Fruit fly (Drosophila melanogaster): ENCODE data around the gene sip2.

sip2 gene

dm6 chr2L:6956725-6957124 is 7.1 kb downstream of the sip2 start, which contains the start of the genes CG13775 and CG3430:
Gene CG13775 (minus strand): TSS chr2L:6956950.
Gene CG3430 (plus strand): TSS chr2L:6957008.
- peak; percentile 2 for TF ChIP-seq CG9437 (GFP tag; optimal IDR thresholded peaks at IDR 0.05)
- TF ChIP-seq Eip74EF (GFP tag; optimal IDR thresholded peaks at IDR 0.05), result no peak
- TF ChIP-seq Camta (GFP tag; optimal IDR thresholded peaks at IDR 0.05), result peak; percentile 25
- TF ChIP-seq Atf6 (GFP tag; IDR thresholded peaks at IDR 0.05), result no peak
- peak; percentile 40 for TF ChIP-seq dm (GFP tag; optimal IDR thresholded peaks at IDR 0.05)
- TF ChIP-seq CG11695 (GFP tag; IDR thresholded peaks at IDR 0.05), result no peak
- TF ChIP-seq btn (GFP tag; optimal IDR thresholded peaks at IDR 0.05), result no peak
- TF ChIP-seq CG30020 (tag; optimal IDR thresholded peaks at IDR 0.05), result peak; percentile 17
- 0 out of 3 replicates have a peak, but pooled peaks have one; percentile 44 for TF ChIP-seq hb (GFP tag; IDR thresholded peaks at IDR 0.05; ENCODE audit: partially characterized antibody)
- peak; percentile 83 for TF ChIP-seq E2f1 (GFP tag; IDR thresholded peaks at IDR 0.05)
- TF ChIP-seq CG33213 (GFP tag; optimal IDR thresholded peaks at IDR 0.05), result peak; percentile 7
- peak; percentile 33 for TF ChIP-seq CG15479 (GFP tag; optimal IDR thresholded peaks at IDR 0.05)
- peak; percentile 17 for TF ChIP-seq CG17912 (GFP tag; optimal IDR thresholded peaks at IDR 0.05)
- no peak for TF ChIP-seq Atf-2 (GFP tag; optimal IDR thresholded peaks at IDR 0.05)
- TF ChIP-seq NfI (GFP tag; optimal IDR thresholded peaks at IDR 0.05), result peak; percentile 55
- no peak for TF ChIP-seq twi (tag; optimal IDR thresholded peaks at IDR 0.05)
- TF ChIP-seq sisA (GFP tag; IDR thresholded peaks at IDR 0.05), result no peak
- TF ChIP-seq NFAT (GFP tag; IDR thresholded peaks at IDR 0.05), result peak; percentile 15; the same call in 1 of the 2 replicates
- TF ChIP-seq bigmax (GFP tag; optimal IDR thresholded peaks at IDR 0.05), result peak; percentile 49
- peak; percentile 30 for TF ChIP-seq CG9609 (GFP tag; optimal IDR thresholded peaks at IDR 0.05)
- TF ChIP-seq CG2678 (tag; optimal IDR thresholded peaks at IDR 0.05), result no peak
- TF ChIP-seq CG34422 (GFP tag; IDR thresholded peaks at IDR 0.05), result 0 out of 3 replicates have a peak, but pooled peaks have one; percentile 45
- TF ChIP-seq shn (GFP tag; optimal IDR thresholded peaks at IDR 0.05), result peak; percentile 33
- TF ChIP-seq CG9817 (tag; optimal IDR thresholded peaks at IDR 0.05), result peak; percentile 41
- peak; percentile 31 for TF ChIP-seq NC2α (GFP tag; optimal IDR thresholded peaks at IDR 0.05)
- no peak for TF ChIP-seq CG11560 (tag; IDR thresholded peaks at IDR 0.05)
- peak; percentile 25 for TF ChIP-seq Hsf (GFP tag; optimal IDR thresholded peaks at IDR 0.05)
- TF ChIP-seq pzg (GFP tag; optimal IDR thresholded peaks at IDR 0.05), result peak; percentile 78
- TF ChIP-seq al (GFP tag; IDR thresholded peaks at IDR 0.05), result no peak
- no peak for TF ChIP-seq CG30431 (GFP tag; optimal IDR thresholded peaks at IDR 0.05)
- peak; percentile 43 for TF ChIP-seq nmo (GFP tag; optimal IDR thresholded peaks at IDR 0.05)
- TF ChIP-seq nerfin-1 (tag; optimal IDR thresholded peaks at IDR 0.05), result peak; percentile 12
- TF ChIP-seq ftz-f1 (GFP tag; optimal IDR thresholded peaks at IDR 0.05), result peak; percentile 0
- peak; percentile 71 for TF ChIP-seq CG34224 (GFP tag; IDR thresholded peaks at IDR 0.05; ENCODE audit: partially characterized antibody)
- TF ChIP-seq NC2β (GFP tag; optimal IDR thresholded peaks at IDR 0.05), result peak; percentile 11
- no peak for TF ChIP-seq pan (optimal IDR thresholded peaks at IDR 0.05)
- TF ChIP-seq pan (GFP tag; optimal IDR thresholded peaks at IDR 0.05 in 1 of 2, IDR thresholded peaks at IDR 0.05 in 1 of 2), result peak in 1 of 2 experiments; percentile 49
- TF ChIP-seq CG10267 (tag; optimal IDR thresholded peaks at IDR 0.05), result peak; percentile 14
- 0 out of 3 replicates have a peak, but pooled peaks have one; percentile 32 for TF ChIP-seq ken (GFP tag; IDR thresholded peaks at IDR 0.05)
- no peak for TF ChIP-seq slou (GFP tag; optimal IDR thresholded peaks at IDR 0.05)
- TF ChIP-seq CG12744 (GFP tag; optimal IDR thresholded peaks at IDR 0.05), result no peak
- TF ChIP-seq CG6791 (GFP tag; IDR thresholded peaks at IDR 0.05; ENCODE audit: partially characterized antibody), result peak; percentile 56; the same call in 2 of the 3 replicates
- TF ChIP-seq CG13775 (GFP tag; optimal IDR thresholded peaks at IDR 0.05), result peak; percentile 100
- TF ChIP-seq CG10209 (GFP tag; optimal IDR thresholded peaks at IDR 0.05), result peak; percentile 22
- peak; percentile 11 for TF ChIP-seq nom (GFP tag; optimal IDR thresholded peaks at IDR 0.05)
- no peak for TF ChIP-seq Blimp-1 (GFP tag; optimal IDR thresholded peaks at IDR 0.05)
- TF ChIP-seq CoRest (tag; optimal IDR thresholded peaks at IDR 0.05), result peak; percentile 27
- TF ChIP-seq sens (GFP tag), result peak; percentile 86
- 0 out of 2 replicates have a peak, but pooled peaks have one; percentile 12 for TF ChIP-seq rib (GFP tag; IDR thresholded peaks at IDR 0.05)
- TF ChIP-seq CG17385 (GFP tag; optimal IDR thresholded peaks at IDR 0.05), result peak; percentile 39

All from whole organism, embryonic.